Worm (Caenorhabditis elegans) whole organism, L3 larva: ENCODE measurements around the gene copb-1.

Source experiments
- aly-2 ChIP-seq: fragments of 150-350 bp; optimal IDR thresholded peaks from 2 replicates; lab custom pipeline; 2014; ENCODE audit warnings: missing biosample characterization, missing genetic modification characterization
- ama-1 ChIP-seq: fragments of 150-350 bp; optimal IDR thresholded peaks from 2 replicates; lab custom pipeline; 2018
- egl-5 ChIP-seq: fragments of 150-350 bp; optimal IDR thresholded peaks from 2 replicates; lab custom pipeline; 2017; ENCODE audit warnings: missing biosample characterization, missing genetic modification reagents, missing genetic modification characterization, inconsistent platforms
- elt-3 ChIP-seq, 3 experiments: fragments of 150-350 bp in 1 of 3; sonication (generic microtip) in 2 of 3; optimal IDR thresholded peaks; 2 replicates in 2 of 3; 4 replicates in 1 of 3; lab custom pipeline; 2014 to 2017; ENCODE audit warnings: missing biosample characterization in 3 of 3, missing genetic modification characterization in 3 of 3
- nhr-76 ChIP-seq: fragments of 150-350 bp; sonication (generic microtip); optimal IDR thresholded peaks from 5 replicates; lab custom pipeline; 2014; ENCODE audit warnings: missing biosample characterization, missing genetic modification characterization
- nhr-77 ChIP-seq: fragments of 150-350 bp; optimal IDR thresholded peaks from 2 replicates; lab custom pipeline; 2014; ENCODE audit warnings: missing biosample characterization, missing genetic modification characterization
- zag-1 ChIP-seq: fragments of 150-350 bp; optimal IDR thresholded peaks from 2 replicates; lab custom pipeline; 2014; ENCODE audit warnings: missing biosample characterization, missing genetic modification characterization
- ztf-11 ChIP-seq: fragments of 150-350 bp; optimal IDR thresholded peaks from 2 replicates; lab custom pipeline; 2014; ENCODE audit warnings: missing biosample characterization, missing genetic modification characterization

- no peak for TF ChIP-seq elt-3 (tag; optimal IDR thresholded peaks at IDR 0.05; lab: Kevin White, UChicago)
- TF ChIP-seq nhr-77 (tag; lab: Kevin White, UChicago) = no peak
- no peak for TF ChIP-seq ama-1
- TF ChIP-seq egl-5 (tag; lab: Kevin White, UChicago) = no peak
- TF ChIP-seq ztf-11 (tag; lab: Kevin White, UChicago) = no peak
- no peak for TF ChIP-seq zag-1
- TF ChIP-seq nhr-76 (tag; lab: Kevin White, UChicago) = no peak
- no peak for TF ChIP-seq aly-2 (tag; lab: Kevin White, UChicago)
Measured at ce11 chrII:3050703-3051102, 27.9 kb upstream of the copb-1 start, which contains the start of gene sri-31.
